In the genomic region with DNA sequence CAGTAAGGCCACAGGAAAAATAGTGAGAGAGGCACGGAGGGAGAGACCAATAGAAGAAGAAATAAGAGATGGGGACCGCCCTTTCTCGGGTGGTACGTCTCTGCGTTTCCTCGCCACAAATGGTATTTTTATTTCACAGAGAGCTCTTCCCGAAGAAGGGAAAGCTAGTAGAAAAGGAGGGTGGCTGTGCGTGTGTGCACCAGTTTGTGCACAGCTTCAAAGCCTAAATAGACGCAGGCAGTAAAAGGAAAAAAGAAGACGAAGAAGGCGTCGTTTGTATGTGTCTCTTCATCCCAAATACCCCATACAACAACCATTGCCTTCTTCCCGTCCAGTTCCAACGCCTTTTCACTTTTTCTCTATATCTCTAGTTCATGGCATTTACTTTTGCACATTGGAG, we compare ENCODE assay signal across 1 worm cellular context.
TF ChIP-seq lines count a peak whose summit lies in the region.

No protein-coding gene starts in this region.

TF ChIP-seq in whole organism, L1 larva, 84 proteins besides CTCF, POLR2A, EP300 and RAD21 (continued from another document):
- TF ChIP-seq lin-35 (GFP tag; optimal IDR thresholded peaks at IDR 0.05; lab: Kevin White, UChicago) (peak in 1 of 2 experiments; percentile 51), ama-1 (optimal IDR thresholded peaks at IDR 0.05; lab: Kevin White, UChicago) (no peak)
